Worm (Caenorhabditis elegans) whole organism, L1 larva: ENCODE measurements around the gene tftc-1.

Source experiments
- C16A3.4 ChIP-seq: fragments of 150-350 bp; optimal IDR thresholded peaks from 2 replicates; lab custom pipeline; 2014; ENCODE audit warnings: missing biosample characterization, missing genetic modification characterization
- F16B12.6 ChIP-seq: fragments of 150-350 bp; optimal IDR thresholded peaks from 2 replicates; lab custom pipeline; 2014; ENCODE audit warnings: missing biosample characterization, missing genetic modification characterization
- aly-2 ChIP-seq: fragments of 150-350 bp; optimal IDR thresholded peaks from 2 replicates; lab custom pipeline; 2014; ENCODE audit warnings: missing biosample characterization, missing genetic modification characterization
- blmp-1 ChIP-seq: fragments of 150-350 bp; optimal IDR thresholded peaks from 2 replicates; lab custom pipeline; 2014; ENCODE audit warnings: missing biosample characterization, missing genetic modification characterization
- ceh-63 ChIP-seq: fragments of 200-800 bp; sonication (Bioruptor generic); optimal IDR thresholded peaks from 2 replicates; lab custom pipeline; 2018; ENCODE audit warnings: mild to moderate bottlenecking, missing genetic modification characterization, missing compliant biosample characterization
- ceh-8 ChIP-seq: fragments of 200-800 bp; sonication (Bioruptor generic); optimal IDR thresholded peaks from 2 replicates; lab custom pipeline; 2018; ENCODE audit warnings: mild to moderate bottlenecking, missing genetic modification characterization, moderate library complexity, missing compliant biosample characterization
- ceh-88 ChIP-seq: fragments of 200-800 bp; sonication (Bioruptor generic); IDR thresholded peaks from 2 replicates; pipeline ENCODE4 v1.3.6; 2022; ENCODE audit warnings: missing genetic modification characterization, missing compliant biosample characterization
- ceh-90 ChIP-seq: sonication (generic microtip); optimal IDR thresholded peaks from 2 replicates; lab custom pipeline; 2016; ENCODE audit warnings: missing genetic modification characterization, missing compliant biosample characterization
- ces-1 ChIP-seq: fragments of 150-350 bp; optimal IDR thresholded peaks from 2 replicates; lab custom pipeline; 2014; ENCODE audit warnings: missing biosample characterization, missing genetic modification reagents, missing genetic modification characterization
- dpl-1 ChIP-seq, 3 experiments: fragments of 150-350 bp in 2 of 3; sonication (generic microtip) in 1 of 3; optimal IDR thresholded peaks; 2 replicates each; lab custom pipeline; 2014 to 2017; ENCODE audit warnings: missing biosample characterization in 3 of 3, missing genetic modification characterization in 3 of 3, missing genetic modification reagents in 3 of 3
- dsc-1 ChIP-seq: sonication (generic microtip); optimal IDR thresholded peaks from 2 replicates; lab custom pipeline; 2016; ENCODE audit warnings: mild to moderate bottlenecking, missing genetic modification characterization, missing compliant biosample characterization
- egl-13 ChIP-seq: sonication (generic microtip); optimal IDR thresholded peaks from 2 replicates; lab custom pipeline; 2016; ENCODE audit warnings: missing genotype, missing genetic modification reagents, missing genetic modification characterization, missing compliant biosample characterization
- egl-27 ChIP-seq, 2 experiments: fragments of 150-350 bp in 1 of 2; sonication (generic microtip); optimal IDR thresholded peaks; 3 replicates each; lab custom pipeline; 2017 to 2018; ENCODE audit warnings: missing biosample characterization in 2 of 2, missing genetic modification characterization in 2 of 2, missing genetic modification reagents in 2 of 2
- elt-2 ChIP-seq: sonication (generic microtip); optimal IDR thresholded peaks from 2 replicates; lab custom pipeline; 2016; ENCODE audit warnings: missing genetic modification characterization, mild to moderate bottlenecking, inconsistent platforms, missing compliant biosample characterization, missing genetic modification reagents
- elt-3 ChIP-seq, 6 experiments: fragments of 150-350 bp in 1 of 6; sonication (generic microtip); optimal IDR thresholded peaks; 2 replicates each; lab custom pipeline; 2017 to 2018; ENCODE audit warnings: missing biosample characterization in 6 of 6, missing genetic modification characterization in 6 of 6, inconsistent platforms in 1 of 6
- ets-5 ChIP-seq: fragments of 200-800 bp; sonication (Bioruptor generic); IDR thresholded peaks from 2 replicates; pipeline ENCODE4 v1.3.6; 2022; ENCODE audit warnings: missing genetic modification characterization, missing compliant biosample characterization
- fkh-4 ChIP-seq: sonication (generic microtip); optimal IDR thresholded peaks from 2 replicates; lab custom pipeline; 2016; ENCODE audit warnings: missing compliant biosample characterization, missing genetic modification characterization, borderline replicate concordance
- hlh-17 ChIP-seq: fragments of 200-800 bp; sonication (Bioruptor generic); optimal IDR thresholded peaks from 2 replicates; lab custom pipeline; 2018; ENCODE audit warnings: missing genetic modification characterization, mild to moderate bottlenecking, missing compliant biosample characterization, moderate library complexity, borderline replicate concordance
- hlh-4 ChIP-seq: sonication (generic microtip); optimal IDR thresholded peaks from 2 replicates; lab custom pipeline; 2016; ENCODE audit warnings: mild to moderate bottlenecking, missing genetic modification characterization, missing compliant biosample characterization
- hpl-2 ChIP-seq: fragments of 150-350 bp; optimal IDR thresholded peaks from 2 replicates; lab custom pipeline; 2014; ENCODE audit warnings: missing biosample characterization, missing genetic modification reagents, missing genetic modification characterization
- isw-1 ChIP-seq: fragments of 200-800 bp; sonication (Bioruptor generic); IDR thresholded peaks from 2 replicates; pipeline ENCODE4 v1.3.6; 2022; ENCODE audit warnings: missing genetic modification characterization, missing compliant biosample characterization
- lin-14 ChIP-seq: fragments of 200-800 bp; sonication (Bioruptor generic); optimal IDR thresholded peaks from 2 replicates; lab custom pipeline; 2018; ENCODE audit warnings: mild to moderate bottlenecking, missing genetic modification characterization, moderate library complexity, missing compliant biosample characterization
- lin-35 ChIP-seq, 2 experiments: fragments of 150-350 bp; optimal IDR thresholded peaks; 2 replicates each; lab custom pipeline; 2014; ENCODE audit warnings: missing biosample characterization in 2 of 2, missing genetic modification characterization in 2 of 2, missing genetic modification reagents in 2 of 2
- lin-39 ChIP-seq: fragments of 150-350 bp; optimal IDR thresholded peaks from 2 replicates; lab custom pipeline; 2014; ENCODE audit warnings: missing biosample characterization, missing genetic modification reagents, missing genetic modification characterization
- lir-3 ChIP-seq: sonication (generic microtip); optimal IDR thresholded peaks from 2 replicates; lab custom pipeline; 2016; ENCODE audit warnings: mild to moderate bottlenecking, missing genetic modification characterization, moderate library complexity, missing compliant biosample characterization; ENCODE audit not compliant: poor library complexity
- lsy-2 ChIP-seq, 2 experiments: fragments of 150-350 bp; optimal IDR thresholded peaks; 2 replicates each; lab custom pipeline; 2014; ENCODE audit warnings: missing biosample characterization in 2 of 2, missing genetic modification characterization in 2 of 2
- mdl-1 ChIP-seq, 2 experiments: fragments of 150-350 bp; optimal IDR thresholded peaks; 2 replicates each; lab custom pipeline; 2014 to 2017; ENCODE audit warnings: missing biosample characterization in 2 of 2, missing genetic modification characterization in 2 of 2, inconsistent platforms in 1 of 2
- mef-2 ChIP-seq: fragments of 150-350 bp; optimal IDR thresholded peaks from 2 replicates; lab custom pipeline; 2014; ENCODE audit warnings: missing biosample characterization, missing genetic modification characterization
- nhr-11 ChIP-seq: fragments of 150-350 bp; optimal IDR thresholded peaks from 2 replicates; lab custom pipeline; 2014; ENCODE audit warnings: missing biosample characterization, missing genetic modification characterization
- nhr-12 ChIP-seq: sonication (generic microtip); optimal IDR thresholded peaks from 2 replicates; lab custom pipeline; 2017; ENCODE audit warnings: missing biosample characterization, missing genetic modification characterization
- nhr-20 ChIP-seq: sonication (generic microtip); optimal IDR thresholded peaks from 2 replicates; lab custom pipeline; 2016; ENCODE audit warnings: mild to moderate bottlenecking, missing genetic modification characterization, missing compliant biosample characterization
- nhr-71 ChIP-seq: sonication (generic microtip); optimal IDR thresholded peaks from 2 replicates; lab custom pipeline; 2016; ENCODE audit warnings: mild to moderate bottlenecking, missing genetic modification characterization, moderate library complexity, missing compliant biosample characterization
- nhr-76 ChIP-seq: sonication (generic microtip); optimal IDR thresholded peaks from 2 replicates; lab custom pipeline; 2017; ENCODE audit warnings: missing biosample characterization, missing genetic modification characterization
- nhr-77 ChIP-seq: fragments of 150-350 bp; optimal IDR thresholded peaks from 2 replicates; lab custom pipeline; 2014; ENCODE audit warnings: missing biosample characterization, missing genetic modification characterization
- nhr-84 ChIP-seq: sonication (generic microtip); optimal IDR thresholded peaks from 2 replicates; lab custom pipeline; 2017; ENCODE audit warnings: missing biosample characterization, missing genetic modification characterization
- pax-3 ChIP-seq: fragments of 200-800 bp; sonication (Bioruptor generic); optimal IDR thresholded peaks from 2 replicates; lab custom pipeline; 2018; ENCODE audit warnings: mild to moderate bottlenecking, missing genetic modification characterization, moderate library complexity, missing compliant biosample characterization
- pqm-1 ChIP-seq: sonication (generic microtip); optimal IDR thresholded peaks from 3 replicates; lab custom pipeline; 2017; ENCODE audit warnings: missing biosample characterization, missing genetic modification characterization
- skn-1 ChIP-seq: fragments of 150-350 bp; optimal IDR thresholded peaks from 2 replicates; lab custom pipeline; 2014; ENCODE audit warnings: missing biosample characterization, missing genetic modification characterization
- snu-23 ChIP-seq: sonication (generic microtip); optimal IDR thresholded peaks from 2 replicates; lab custom pipeline; 2016; ENCODE audit warnings: missing genetic modification characterization, missing compliant biosample characterization
- sox-4 ChIP-seq: sonication (generic microtip); optimal IDR thresholded peaks from 2 replicates; lab custom pipeline; 2016; ENCODE audit warnings: missing genetic modification characterization, missing compliant biosample characterization
- swsn-7 ChIP-seq: sonication (generic microtip); optimal IDR thresholded peaks from 2 replicates; lab custom pipeline; 2016; ENCODE audit warnings: missing genetic modification characterization, missing compliant biosample characterization
- tbx-2 ChIP-seq: sonication (generic microtip); optimal IDR thresholded peaks from 2 replicates; lab custom pipeline; 2016; ENCODE audit warnings: missing genetic modification characterization, missing compliant biosample characterization
- tlp-1 ChIP-seq: fragments of 150-350 bp; optimal IDR thresholded peaks from 2 replicates; lab custom pipeline; 2014; ENCODE audit warnings: missing biosample characterization, missing genetic modification characterization
- unc-130 ChIP-seq: fragments of 150-350 bp; optimal IDR thresholded peaks from 2 replicates; lab custom pipeline; 2017; ENCODE audit warnings: missing biosample characterization, missing genetic modification characterization, inconsistent platforms
- unc-30 ChIP-seq: sonication (generic microtip); optimal IDR thresholded peaks from 2 replicates; lab custom pipeline; 2017; ENCODE audit warnings: missing biosample characterization, missing genetic modification characterization
- unc-62 ChIP-seq: fragments of 150-350 bp; optimal IDR thresholded peaks from 2 replicates; lab custom pipeline; 2014; ENCODE audit warnings: missing biosample characterization, missing genetic modification reagents, missing genetic modification characterization
- unc-86 ChIP-seq: sonication (generic microtip); optimal IDR thresholded peaks from 2 replicates; lab custom pipeline; 2016; ENCODE audit warnings: missing genetic modification characterization, missing compliant biosample characterization
- xbp-1 ChIP-seq: sonication (generic microtip); optimal IDR thresholded peaks from 2 replicates; lab custom pipeline; 2016; ENCODE audit warnings: missing genetic modification characterization, missing compliant biosample characterization

Gene tftc-1

ce11 chrIV:2387970-2388705 lies 39.1 kb downstream of the tftc-1 start, which contains the start of gene sec-61.B (continued):
- no peak for TF ChIP-seq ets-5 (GFP tag; lab: Robert Waterston, UW)
- TF ChIP-seq swsn-7 (tag; lab: Kevin White, UChicago): no peak
- no peak for TF ChIP-seq nhr-77 (tag; lab: Kevin White, UChicago)
- TF ChIP-seq blmp-1: no peak
- no peak for TF ChIP-seq unc-62 (GFP tag; lab: Kevin White, UChicago)
- TF ChIP-seq unc-86 (tag; lab: Kevin White, UChicago): no peak
- no peak for TF ChIP-seq C16A3.4 (tag; lab: Kevin White, UChicago)
- no peak for TF ChIP-seq aly-2 (tag; lab: Kevin White, UChicago)
- TF ChIP-seq egl-13 (tag; lab: Kevin White, UChicago): no peak
- peak in 1 of 3 experiments; percentile 0 for TF ChIP-seq dpl-1 (GFP tag; optimal IDR thresholded peaks at IDR 0.05; lab: Kevin White, UChicago)
- TF ChIP-seq pqm-1 (tag; lab: Kevin White, UChicago): no peak
- no peak for TF ChIP-seq unc-30 (tag; lab: Kevin White, UChicago)
- TF ChIP-seq snu-23 (GFP tag; lab: Kevin White, UChicago): peak; percentile 15
- TF ChIP-seq ceh-8 (GFP tag; lab: Kevin White, UChicago): no peak
- no peak for TF ChIP-seq nhr-12
- TF ChIP-seq, all 84 proteins: peak for 12

ce11 chrIV:2388949-2389495 lies 40.0 kb downstream of the tftc-1 start, which contains the start of gene trap-3:
trap-3 (plus strand) TSS chrIV:2389445.
- TF ChIP-seq isw-1 (peak; percentile 94), swsn-7 (tag; lab: Kevin White, UChicago) (peak; percentile 96), elt-3 (tag; optimal IDR thresholded peaks at IDR 0.05; lab: Kevin White, UChicago) (peak in 4 of 6 experiments; percentile 34 to 92 (median 78)), pax-3 (tag; lab: Kevin White, UChicago) (peak; percentile 91), elt-2 (tag; lab: Kevin White, UChicago) (peak; percentile 88), snu-23 (GFP tag; lab: Kevin White, UChicago) (peak; percentile 98), aly-2 (tag; lab: Kevin White, UChicago) (no peak), ceh-88 (GFP tag; lab: Robert Waterston, UW) (peak; percentile 82), ces-1 (GFP tag; lab: Kevin White, UChicago) (no peak), nhr-11 (tag; lab: Kevin White, UChicago) (peak; percentile 75), hlh-4 (tag; lab: Kevin White, UChicago) (no peak), nhr-20 (tag; lab: Kevin White, UChicago) (peak; percentile 97), egl-13 (tag; lab: Kevin White, UChicago) (peak; percentile 91), hlh-17 (GFP tag; lab: Kevin White, UChicago) (no peak), ets-5 (GFP tag; lab: Robert Waterston, UW) (no peak), ceh-63 (GFP tag; lab: Kevin White, UChicago) (no peak), dpl-1 (GFP tag; optimal IDR thresholded peaks at IDR 0.05; lab: Kevin White, UChicago) (peak; percentile 81 to 86 (median 86)), mdl-1 (tag; optimal IDR thresholded peaks at IDR 0.05; lab: Kevin White, UChicago) (peak in 1 of 2 experiments; percentile 96), hpl-2 (GFP tag; lab: Kevin White, UChicago) (peak; percentile 85), egl-27 (tag; optimal IDR thresholded peaks at IDR 0.05; lab: Kevin White, UChicago) (no peak), lsy-2 (tag; optimal IDR thresholded peaks at IDR 0.05; lab: Kevin White, UChicago) (peak; percentile 97 to 98), tlp-1 (tag; lab: Kevin White, UChicago) (no peak), lin-39 (peak; percentile 76), ceh-90 (tag; lab: Kevin White, UChicago) (peak; percentile 53), lir-3 (tag; lab: Kevin White, UChicago) (no peak), nhr-84 (tag; lab: Kevin White, UChicago) (no peak), mef-2 (tag; lab: Kevin White, UChicago) (peak; percentile 47), xbp-1 (tag; lab: Kevin White, UChicago) (peak; percentile 97), tbx-2 (tag; lab: Kevin White, UChicago) (peak; percentile 96), lin-35 (GFP tag; optimal IDR thresholded peaks at IDR 0.05; lab: Kevin White, UChicago) (peak; percentile 89 to 93), sox-4 (peak; percentile 79), skn-1 (tag; lab: Kevin White, UChicago) (peak; percentile 81), unc-130 (tag; lab: Kevin White, UChicago) (peak; percentile 96), nhr-71 (tag; lab: Kevin White, UChicago) (peak; percentile 98), nhr-76 (tag; lab: Kevin White, UChicago) (no peak), fkh-4 (tag; lab: Kevin White, UChicago) (peak; percentile 55), F16B12.6 (tag; lab: Kevin White, UChicago) (peak; percentile 99), lin-14 (peak; percentile 97), dsc-1 (tag; lab: Kevin White, UChicago) (peak; percentile 93)
